Worm (Caenorhabditis elegans) whole organism, L1 larva: Measurements from ENCODE around the gene pas-1.

Source experiments
- C04F5.9 ChIP-seq: sonication (generic microtip); optimal IDR thresholded peaks from 2 replicates; lab custom pipeline; 2016; ENCODE audit warnings: missing genetic modification characterization, missing compliant biosample characterization
- alr-1 ChIP-seq: fragments of 200-800 bp; sonication (Bioruptor generic); optimal IDR thresholded peaks from 2 replicates; lab custom pipeline; 2018; ENCODE audit warnings: borderline replicate concordance, mild to moderate bottlenecking, missing genetic modification characterization, missing compliant biosample characterization
- aly-2 ChIP-seq: fragments of 150-350 bp; optimal IDR thresholded peaks from 2 replicates; lab custom pipeline; 2014; ENCODE audit warnings: missing biosample characterization, missing genetic modification characterization
- blmp-1 ChIP-seq: fragments of 150-350 bp; optimal IDR thresholded peaks from 2 replicates; lab custom pipeline; 2014; ENCODE audit warnings: missing biosample characterization, missing genetic modification characterization
- ces-1 ChIP-seq: fragments of 150-350 bp; optimal IDR thresholded peaks from 2 replicates; lab custom pipeline; 2014; ENCODE audit warnings: missing biosample characterization, missing genetic modification reagents, missing genetic modification characterization
- dpl-1 ChIP-seq, 3 experiments: fragments of 150-350 bp in 2 of 3; sonication (generic microtip) in 1 of 3; optimal IDR thresholded peaks; 2 replicates each; lab custom pipeline; 2014 to 2017; ENCODE audit warnings: missing biosample characterization in 3 of 3, missing genetic modification characterization in 3 of 3, missing genetic modification reagents in 3 of 3
- fos-1 ChIP-seq: fragments of 150-350 bp; optimal IDR thresholded peaks from 2 replicates; lab custom pipeline; 2014; ENCODE audit warnings: missing biosample characterization, missing genetic modification characterization
- lin-13 ChIP-seq: fragments of 150-350 bp; optimal IDR thresholded peaks from 2 replicates; lab custom pipeline; 2014; ENCODE audit warnings: missing biosample characterization, missing genetic modification reagents, missing genetic modification characterization
- unc-130 ChIP-seq: fragments of 150-350 bp; optimal IDR thresholded peaks from 2 replicates; lab custom pipeline; 2017; ENCODE audit warnings: missing biosample characterization, missing genetic modification characterization, inconsistent platforms
- ztf-11 ChIP-seq, 2 experiments: sonication (generic microtip); optimal IDR thresholded peaks; 2 replicates each; lab custom pipeline; 2016 to 2017; ENCODE audit warnings: missing genetic modification characterization in 2 of 2, missing biosample characterization in 1 of 2, missing compliant biosample characterization in 1 of 2

- TF ChIP-seq ces-1 (GFP tag; lab: Kevin White, UChicago) (no peak), aly-2 (tag; lab: Kevin White, UChicago) (no peak), alr-1 (tag; lab: Kevin White, UChicago) (no peak), C04F5.9 (tag; lab: Kevin White, UChicago) (no peak), unc-130 (no peak), dpl-1 (GFP tag; optimal IDR thresholded peaks at IDR 0.05; lab: Kevin White, UChicago) (no peak), lin-13 (GFP tag; lab: Kevin White, UChicago) (no peak), blmp-1 (no peak), ztf-11 (tag; optimal IDR thresholded peaks at IDR 0.05; lab: Kevin White, UChicago) (no peak), fos-1 (no peak)
These were observed 46.5 kb upstream of the pas-1 start, which contains the start of gene clec-57 for ce11 chrV:14468931-14469330.
